ENCODE assay signal across 1 fruit fly cellular context in the genomic region with DNA sequence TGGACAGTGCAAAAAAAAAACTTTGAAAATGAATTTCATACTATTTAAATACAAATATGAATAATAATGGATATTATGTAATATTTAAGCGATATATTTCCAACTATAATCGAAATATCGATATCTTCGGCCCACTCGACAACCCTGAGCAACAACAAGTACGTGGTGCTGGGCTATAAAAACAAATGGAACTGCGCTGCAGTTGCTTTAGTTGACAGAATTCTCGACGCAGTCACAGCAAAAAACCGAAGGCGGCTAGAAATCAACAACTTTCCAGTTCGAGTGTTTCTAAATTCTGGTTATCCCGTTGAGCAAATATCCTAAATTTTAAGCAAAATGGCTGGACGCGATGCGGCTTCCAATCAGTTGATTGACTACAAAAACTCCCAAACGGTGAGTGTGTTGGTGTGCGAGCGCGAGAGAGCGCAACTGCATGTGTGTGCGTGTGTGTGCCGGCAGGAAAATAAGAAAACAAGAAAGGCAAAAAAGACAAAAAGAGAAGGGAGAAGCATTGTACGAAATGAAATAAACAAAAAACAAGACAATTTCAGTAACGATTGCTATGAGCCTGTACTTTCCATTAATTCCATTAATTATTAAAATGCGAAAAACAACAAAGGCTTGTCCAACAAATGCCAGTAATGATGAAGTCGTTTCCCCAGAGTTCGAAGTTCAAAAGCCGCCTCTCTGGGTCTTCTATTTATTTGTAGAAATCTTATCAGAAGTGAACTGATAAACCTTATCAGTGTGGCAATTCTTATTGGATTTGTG.
TF ChIP-seq lines count a peak whose summit lies in the region.

A gene (plus strand): TSS at position 155 of the 771 bp plus-strand sequence.

TF ChIP-seq in whole organism, embryonic, 481 proteins besides CTCF, POLR2A, EP300 and RAD21 (continued from another document and continues in another):
- TF ChIP-seq en (GFP tag; optimal IDR thresholded peaks at IDR 0.05; lab: Kevin White, UChicago) (no peak), sisA (GFP tag; IDR thresholded peaks at IDR 0.05; lab: Robert Waterston, UW) (no peak), CG14710 (tag; optimal IDR thresholded peaks at IDR 0.05; lab: Kevin White, UChicago) (peak; percentile 53), sim (GFP tag; IDR thresholded peaks at IDR 0.05; lab: Robert Waterston, UW) (no peak), gro (GFP tag; optimal IDR thresholded peaks at IDR 0.05; lab: Kevin White, UChicago) (peak; percentile 36), gfzf (GFP tag; optimal IDR thresholded peaks at IDR 0.05; lab: Kevin White, UChicago) (peak; percentile 10), HHEX (GFP tag; optimal IDR thresholded peaks at IDR 0.05; lab: Kevin White, UChicago) (peak; percentile 19), knrl (GFP tag; IDR thresholded peaks at IDR 0.05; lab: Robert Waterston, UW; ENCODE audit: partially characterized antibody) (peak; percentile 77; the same call in 1 of the 3 replicates), CG30431 (GFP tag; optimal IDR thresholded peaks at IDR 0.05; lab: Kevin White, UChicago) (no peak), Dll (GFP tag; IDR thresholded peaks at IDR 0.05; lab: Robert Waterston, UW; ENCODE audit: partially characterized antibody) (peak; percentile 94), CG4820 (GFP tag; optimal IDR thresholded peaks at IDR 0.05; lab: Kevin White, UChicago) (peak; percentile 6), CG8290 (GFP tag; optimal IDR thresholded peaks at IDR 0.05; lab: Kevin White, UChicago) (peak; percentile 3), CG8290 (tag; optimal IDR thresholded peaks at IDR 0.05; lab: Kevin White, UChicago) (peak in 1 of 2 experiments; percentile 53), CG9932 (GFP tag; IDR thresholded peaks at IDR 0.05; lab: Robert Waterston, UW) (no peak), ro (GFP tag; IDR thresholded peaks at IDR 0.05; lab: Robert Waterston, UW) (no peak), Nf-YC (tag; optimal IDR thresholded peaks at IDR 0.05; lab: Kevin White, UChicago) (peak; percentile 54), Sry-β (GFP tag; optimal IDR thresholded peaks at IDR 0.05; lab: Kevin White, UChicago) (no peak), Dp (GFP tag; optimal IDR thresholded peaks at IDR 0.05; lab: Kevin White, UChicago) (peak; percentile 16), cg (GFP tag; optimal IDR thresholded peaks at IDR 0.05; lab: Kevin White, UChicago) (peak; percentile 99), row (GFP tag; IDR thresholded peaks at IDR 0.05; lab: Robert Waterston, UW) (peak; percentile 92), B-H2 (GFP tag; optimal IDR thresholded peaks at IDR 0.05; lab: Kevin White, UChicago) (peak; percentile 41), NfI (GFP tag; optimal IDR thresholded peaks at IDR 0.05; lab: Kevin White, UChicago) (peak; percentile 47), CG1832 (GFP tag; optimal IDR thresholded peaks at IDR 0.05; lab: Kevin White, UChicago) (no peak), hkb (optimal IDR thresholded peaks at IDR 0.05; lab: Kevin White, UChicago) (no peak), hkb (GFP tag; IDR thresholded peaks at IDR 0.05; lab: Robert Waterston, UW) (no peak), emc (GFP tag; optimal IDR thresholded peaks at IDR 0.05; lab: Kevin White, UChicago) (no peak), lilli (GFP tag; optimal IDR thresholded peaks at IDR 0.05; lab: Kevin White, UChicago) (peak; percentile 55), ranshi (GFP tag; IDR thresholded peaks at IDR 0.05; lab: Robert Waterston, UW) (0 out of 2 replicates have a peak, but pooled peaks have one; percentile 35), tgo (GFP tag; IDR thresholded peaks at IDR 0.05; lab: Robert Waterston, UW) (no peak), cas (GFP tag; IDR thresholded peaks at IDR 0.05; lab: Robert Waterston, UW) (0 out of 2 replicates have a peak, but pooled peaks have one; percentile 38), schlank (tag; optimal IDR thresholded peaks at IDR 0.05; lab: Kevin White, UChicago) (no peak), CG4328 (GFP tag; optimal IDR thresholded peaks at IDR 0.05; lab: Kevin White, UChicago) (peak; percentile 19), gcm (GFP tag; optimal IDR thresholded peaks at IDR 0.05; lab: Kevin White, UChicago) (peak; percentile 39), Blimp-1 (GFP tag; optimal IDR thresholded peaks at IDR 0.05; lab: Kevin White, UChicago) (peak; percentile 27), CG9797 (GFP tag; optimal IDR thresholded peaks at IDR 0.05; lab: Kevin White, UChicago) (peak; percentile 12), dmrt99B (tag; optimal IDR thresholded peaks at IDR 0.05; lab: Kevin White, UChicago) (no peak), Doc3 (GFP tag; IDR thresholded peaks at IDR 0.05; lab: Robert Waterston, UW; ENCODE audit: partially characterized antibody) (peak; percentile 88), nerfin-1 (tag; optimal IDR thresholded peaks at IDR 0.05; lab: Kevin White, UChicago) (peak; percentile 32), bbx (GFP tag; IDR thresholded peaks at IDR 0.05; lab: Robert Waterston, UW; ENCODE audit: partially characterized antibody) (peak; percentile 88), CG34422 (GFP tag; IDR thresholded peaks at IDR 0.05; lab: Robert Waterston, UW) (peak; percentile 82; the same call in 1 of the 3 replicates), dimm (GFP tag; IDR thresholded peaks at IDR 0.05; lab: Robert Waterston, UW) (no peak), CG13624 (GFP tag; optimal IDR thresholded peaks at IDR 0.05; lab: Kevin White, UChicago) (peak; percentile 42), Drgx (GFP tag; IDR thresholded peaks at IDR 0.05; lab: Robert Waterston, UW) (peak; percentile 99), CG7556 (GFP tag; optimal IDR thresholded peaks at IDR 0.05; lab: Kevin White, UChicago) (peak; percentile 29), dmrt11E (tag; optimal IDR thresholded peaks at IDR 0.05; lab: Kevin White, UChicago) (peak; percentile 4), sd (tag; optimal IDR thresholded peaks at IDR 0.05; lab: Kevin White, UChicago) (peak; percentile 22), Rfx (GFP tag; IDR thresholded peaks at IDR 0.05; lab: Robert Waterston, UW) (peak; percentile 43; the same call in 1 of the 2 replicates), mld (GFP tag; IDR thresholded peaks at IDR 0.05; lab: Robert Waterston, UW; ENCODE audit: partially characterized antibody) (peak; percentile 73; the same call in 2 of the 3 replicates), amos (GFP tag; IDR thresholded peaks at IDR 0.05; lab: Robert Waterston, UW; ENCODE audit: partially characterized antibody) (peak; percentile 82; the same call in 1 of the 2 replicates), HmgD (GFP tag; optimal IDR thresholded peaks at IDR 0.05; lab: Kevin White, UChicago) (no peak), CG43689 (GFP tag; IDR thresholded peaks at IDR 0.05; lab: Robert Waterston, UW) (no peak), HLH4C (GFP tag; IDR thresholded peaks at IDR 0.05; lab: Robert Waterston, UW; ENCODE audit: partially characterized antibody) (peak; percentile 79), tll (GFP tag; optimal IDR thresholded peaks at IDR 0.05; lab: Kevin White, UChicago) (peak in 1 of 2 experiments; percentile 14), insv (GFP tag; optimal IDR thresholded peaks at IDR 0.05; lab: Kevin White, UChicago) (peak; percentile 90 to 97), CG3995 (GFP tag; optimal IDR thresholded peaks at IDR 0.05; lab: Kevin White, UChicago) (peak; percentile 38), Dek (tag; optimal IDR thresholded peaks at IDR 0.05; lab: Kevin White, UChicago) (peak; percentile 38), sob (GFP tag; IDR thresholded peaks at IDR 0.05; lab: Robert Waterston, UW) (peak; percentile 60; the same call in 1 of the 2 replicates), CG17829 (tag; optimal IDR thresholded peaks at IDR 0.05; lab: Kevin White, UChicago) (peak; percentile 39), shn (GFP tag; optimal IDR thresholded peaks at IDR 0.05; lab: Kevin White, UChicago) (peak; percentile 30), Pdp1 (GFP tag; optimal IDR thresholded peaks at IDR 0.05; lab: Kevin White, UChicago) (peak in 1 of 2 experiments; percentile 98), E2f2 (GFP tag; IDR thresholded peaks at IDR 0.05; lab: Robert Waterston, UW) (peak; percentile 28; the same call in 1 of the 2 replicates), chm (GFP tag; IDR thresholded peaks at IDR 0.05; lab: Robert Waterston, UW) (peak; percentile 37; the same call in 1 of the 2 replicates), CG8089 (GFP tag; optimal IDR thresholded peaks at IDR 0.05; lab: Kevin White, UChicago) (no peak), CG13424 (tag; optimal IDR thresholded peaks at IDR 0.05; lab: Kevin White, UChicago) (peak; percentile 60), Aef1 (GFP tag; IDR thresholded peaks at IDR 0.05; lab: Robert Waterston, UW) (peak; percentile 82), CG31224 (GFP tag; IDR thresholded peaks at IDR 0.05; lab: Robert Waterston, UW) (no peak), mirr (GFP tag; optimal IDR thresholded peaks at IDR 0.05; lab: Kevin White, UChicago) (peak; percentile 46), dpn (GFP tag; optimal IDR thresholded peaks at IDR 0.05; lab: Kevin White, UChicago) (peak; percentile 21 to 53), CG9817 (tag; optimal IDR thresholded peaks at IDR 0.05; lab: Kevin White, UChicago) (no peak), CG14050 (GFP tag; IDR thresholded peaks at IDR 0.05; lab: Robert Waterston, UW) (no peak), Dbx (GFP tag; IDR thresholded peaks at IDR 0.05; lab: Robert Waterston, UW) (peak; percentile 67; the same call in 2 of the 3 replicates), stwl (tag; optimal IDR thresholded peaks at IDR 0.05; lab: Kevin White, UChicago) (peak; percentile 45), CG6272 (GFP tag; IDR thresholded peaks at IDR 0.05; lab: Robert Waterston, UW) (no peak), Meics (GFP tag; optimal IDR thresholded peaks at IDR 0.05; lab: Kevin White, UChicago) (peak; percentile 57), Max (GFP tag; optimal IDR thresholded peaks at IDR 0.05; lab: Kevin White, UChicago) (peak; percentile 59), Jarid2 (GFP tag; optimal IDR thresholded peaks at IDR 0.05; lab: Kevin White, UChicago) (peak; percentile 8), gem (tag; optimal IDR thresholded peaks at IDR 0.05; lab: Kevin White, UChicago) (peak; percentile 53), Elba2 (GFP tag; optimal IDR thresholded peaks at IDR 0.05; lab: Kevin White, UChicago) (peak; percentile 94), CG2120 (GFP tag; optimal IDR thresholded peaks at IDR 0.05; lab: Kevin White, UChicago) (peak; percentile 57), CG5245 (GFP tag; optimal IDR thresholded peaks at IDR 0.05; lab: Kevin White, UChicago) (peak; percentile 6), CG6254 (GFP tag; optimal IDR thresholded peaks at IDR 0.05; lab: Kevin White, UChicago) (no peak), CG8388 (GFP tag; optimal IDR thresholded peaks at IDR 0.05; lab: Kevin White, UChicago) (no peak), Hmr (GFP tag; optimal IDR thresholded peaks at IDR 0.05; lab: Kevin White, UChicago) (peak; percentile 41), Stat92E (GFP tag; optimal IDR thresholded peaks at IDR 0.05; lab: Kevin White, UChicago) (peak in 1 of 3 experiments; percentile 67), CG32532 (GFP tag; IDR thresholded peaks at IDR 0.05; lab: Robert Waterston, UW) (0 out of 2 replicates have a peak, but pooled peaks have one; percentile 19), exex (tag; optimal IDR thresholded peaks at IDR 0.05; lab: Kevin White, UChicago) (peak; percentile 32), CG17359 (tag; optimal IDR thresholded peaks at IDR 0.05; lab: Kevin White, UChicago) (no peak), ara (GFP tag; IDR thresholded peaks at IDR 0.05; lab: Robert Waterston, UW) (no peak), hb (GFP tag; IDR thresholded peaks at IDR 0.05; lab: Robert Waterston, UW; ENCODE audit: partially characterized antibody) (peak; percentile 73), C15 (GFP tag; IDR thresholded peaks at IDR 0.05; lab: Robert Waterston, UW) (no peak), Sox102F (GFP tag; optimal IDR thresholded peaks at IDR 0.05; lab: Kevin White, UChicago) (no peak), ewg (GFP tag; optimal IDR thresholded peaks at IDR 0.05; lab: Kevin White, UChicago) (peak; percentile 10), CG34376 (GFP tag; optimal IDR thresholded peaks at IDR 0.05; lab: Kevin White, UChicago) (peak; percentile 14), Hr39 (optimal IDR thresholded peaks at IDR 0.05; lab: Kevin White, UChicago) (no peak), CG15479 (GFP tag; optimal IDR thresholded peaks at IDR 0.05; lab: Kevin White, UChicago) (no peak), Lhr (GFP tag; optimal IDR thresholded peaks at IDR 0.05; lab: Kevin White, UChicago) (no peak), salm (tag; optimal IDR thresholded peaks at IDR 0.05; lab: Kevin White, UChicago) (no peak), MESR4 (GFP tag; optimal IDR thresholded peaks at IDR 0.05; lab: Kevin White, UChicago) (peak; percentile 75), zen2 (GFP tag; IDR thresholded peaks at IDR 0.05; lab: Robert Waterston, UW; ENCODE audit: partially characterized antibody) (no peak; the same call in 2 of the 3 replicates), CG2678 (tag; optimal IDR thresholded peaks at IDR 0.05; lab: Kevin White, UChicago) (peak; percentile 46), Abd-B (GFP tag; optimal IDR thresholded peaks at IDR 0.05; lab: Kevin White, UChicago) (peak; percentile 78), chinmo (GFP tag; IDR thresholded peaks at IDR 0.05; lab: Robert Waterston, UW; ENCODE audit: partially characterized antibody) (peak; percentile 93), sqz (GFP tag; optimal IDR thresholded peaks at IDR 0.05; lab: Kevin White, UChicago) (peak; percentile 51), B-H1 (GFP tag; IDR thresholded peaks at IDR 0.05; lab: Robert Waterston, UW) (no peak), Eip74EF (GFP tag; optimal IDR thresholded peaks at IDR 0.05; lab: Kevin White, UChicago) (peak in 1 of 2 experiments; percentile 29), inv (GFP tag; IDR thresholded peaks at IDR 0.05; lab: Robert Waterston, UW; ENCODE audit: partially characterized antibody) (peak; percentile 77), lola (GFP tag; optimal IDR thresholded peaks at IDR 0.05; lab: Kevin White, UChicago) (peak in 2 of 3 experiments; percentile 28 to 37), HmgZ (tag; optimal IDR thresholded peaks at IDR 0.05; lab: Kevin White, UChicago) (peak; percentile 73), jing (GFP tag; optimal IDR thresholded peaks at IDR 0.05; lab: Kevin White, UChicago) (no peak), phol (tag; optimal IDR thresholded peaks at IDR 0.05; lab: Kevin White, UChicago) (peak; percentile 64), nmo (GFP tag; optimal IDR thresholded peaks at IDR 0.05; lab: Kevin White, UChicago) (peak; percentile 45), Six4 (GFP tag; optimal IDR thresholded peaks at IDR 0.05; lab: Kevin White, UChicago) (no peak), CG16863 (GFP tag; optimal IDR thresholded peaks at IDR 0.05; lab: Kevin White, UChicago) (no peak), Side (GFP tag; optimal IDR thresholded peaks at IDR 0.05; lab: Kevin White, UChicago) (no peak), sc (optimal IDR thresholded peaks at IDR 0.05; lab: Kevin White, UChicago) (no peak), sc (GFP tag; optimal IDR thresholded peaks at IDR 0.05; lab: Kevin White, UChicago) (no peak), Awh (GFP tag; IDR thresholded peaks at IDR 0.05; lab: Robert Waterston, UW) (no peak), CG13123 (GFP tag; optimal IDR thresholded peaks at IDR 0.05; lab: Kevin White, UChicago) (no peak), CG7786 (GFP tag; optimal IDR thresholded peaks at IDR 0.05; lab: Kevin White, UChicago) (no peak)
